Fruit fly (Drosophila melanogaster) whole organism, prepupa: ENCODE measurements around the gene CG33688.

Experiments
- Blimp-1 ChIP-seq: fragments of 200-800 bp; sonication (Bioruptor generic); optimal IDR thresholded peaks from 3 replicates; lab custom pipeline; 2017; ENCODE audit warnings: missing biosample characterization, missing genetic modification characterization, mild to moderate bottlenecking, moderate library complexity, missing genetic modification reagents
- CG10631 ChIP-seq: fragments of 200-800 bp; sonication (Bioruptor generic); optimal IDR thresholded peaks from 2 replicates; lab custom pipeline; 2016; ENCODE audit warnings: missing biosample characterization, missing genetic modification characterization
- CG10669 ChIP-seq: fragments of 200-800 bp; sonication (Bioruptor generic); optimal IDR thresholded peaks from 3 replicates; lab custom pipeline; 2018; ENCODE audit warnings: missing biosample characterization, mild to moderate bottlenecking, missing genetic modification characterization, moderate library complexity
- CG11762 ChIP-seq: fragments of 200-800 bp; sonication (Bioruptor generic); optimal IDR thresholded peaks from 3 replicates; lab custom pipeline; 2016; ENCODE audit warnings: missing biosample characterization, missing genetic modification characterization; ENCODE audit not compliant: insufficient read depth
- CG11902 ChIP-seq: fragments of 200-800 bp; sonication (Bioruptor generic); optimal IDR thresholded peaks from 3 replicates; lab custom pipeline; 2016; ENCODE audit warnings: missing biosample characterization, missing genetic modification characterization
- CG1621 ChIP-seq: fragments of 200-800 bp; sonication (Bioruptor generic); optimal IDR thresholded peaks from 3 replicates; lab custom pipeline; 2018; ENCODE audit warnings: missing biosample characterization, mild to moderate bottlenecking, missing genetic modification characterization
- CG3032 ChIP-seq: fragments of 200-800 bp; optimal IDR thresholded peaks from 2 replicates; lab custom pipeline; 2019; ENCODE audit warnings: missing biosample characterization, mild to moderate bottlenecking, missing genetic modification characterization, moderate library complexity
- CG32006 ChIP-seq: fragments of 200-800 bp; sonication (Bioruptor generic); optimal IDR thresholded peaks from 3 replicates; lab custom pipeline; 2017; ENCODE audit warnings: missing biosample characterization, mild to moderate bottlenecking, missing genetic modification characterization
- CG34406 ChIP-seq: fragments of 200-800 bp; sonication (Bioruptor generic); optimal IDR thresholded peaks from 3 replicates; lab custom pipeline; 2016; ENCODE audit warnings: missing biosample characterization, missing genetic modification characterization
- CG3919 ChIP-seq: fragments of 200-800 bp; sonication (Bioruptor generic); optimal IDR thresholded peaks from 3 replicates; lab custom pipeline; 2016; ENCODE audit warnings: missing biosample characterization, missing genetic modification characterization
- CG6792 ChIP-seq: fragments of 200-800 bp; sonication (Bioruptor generic); optimal IDR thresholded peaks from 3 replicates; lab custom pipeline; 2016; ENCODE audit warnings: missing biosample characterization, missing genetic modification characterization
- CG6808 ChIP-seq: fragments of 200-800 bp; sonication (Bioruptor generic); optimal IDR thresholded peaks from 3 replicates; lab custom pipeline; 2017; ENCODE audit warnings: missing biosample characterization, missing genetic modification characterization, mild to moderate bottlenecking, moderate library complexity, missing genetic modification reagents
- CG6854 ChIP-seq: fragments of 200-800 bp; sonication (Bioruptor generic); optimal IDR thresholded peaks from 2 replicates; lab custom pipeline; 2017; ENCODE audit warnings: missing biosample characterization, mild to moderate bottlenecking, missing genetic modification characterization
- CG8119 ChIP-seq: fragments of 200-800 bp; sonication (Bioruptor generic); IDR thresholded peaks from 3 replicates; pipeline ENCODE4 v1.3.6; 2022; ENCODE audit warnings: missing biosample characterization, missing genetic modification characterization
- CG8319 ChIP-seq: fragments of 200-800 bp; sonication (Bioruptor generic); optimal IDR thresholded peaks from 3 replicates; lab custom pipeline; 2016; ENCODE audit warnings: missing biosample characterization, missing genetic modification characterization
- CG8632 ChIP-seq: fragments of 200-800 bp; sonication (Bioruptor generic); optimal IDR thresholded peaks from 3 replicates; lab custom pipeline; 2016; ENCODE audit warnings: missing biosample characterization, missing genetic modification characterization
- Eip75B ChIP-seq: fragments of 200-800 bp; sonication (Bioruptor generic); optimal IDR thresholded peaks from 3 replicates; lab custom pipeline; 2016; ENCODE audit warnings: missing biosample characterization, missing genetic modification characterization
- Eip78C ChIP-seq: fragments of 200-800 bp; sonication (Bioruptor generic); peaks from one replicate; lab custom pipeline; 2016; ENCODE audit warnings: missing biosample characterization, missing genetic modification characterization
- Ets96B ChIP-seq: fragments of 200-800 bp; optimal IDR thresholded peaks from 2 replicates; lab custom pipeline; 2019; ENCODE audit warnings: missing biosample characterization, mild to moderate bottlenecking, missing genetic modification characterization, moderate library complexity
- Lpt ChIP-seq: fragments of 200-800 bp; sonication (Bioruptor generic); optimal IDR thresholded peaks from 3 replicates; lab custom pipeline; 2016; ENCODE audit warnings: missing biosample characterization, missing genetic modification characterization
- OdsH ChIP-seq: fragments of 200-800 bp; sonication (Bioruptor generic); optimal IDR thresholded peaks from 3 replicates; lab custom pipeline; 2016; ENCODE audit warnings: missing biosample characterization, missing genetic modification characterization
- Smox ChIP-seq: fragments of 200-800 bp; sonication (Bioruptor generic); optimal IDR thresholded peaks from 3 replicates; lab custom pipeline; 2016; ENCODE audit warnings: missing biosample characterization, missing genetic modification characterization
- Sox14 ChIP-seq: fragments of 200-800 bp; sonication (Bioruptor generic); optimal IDR thresholded peaks from 3 replicates; lab custom pipeline; 2016; ENCODE audit warnings: missing biosample characterization, missing genetic modification characterization
- achi ChIP-seq: fragments of 200-800 bp; sonication (Bioruptor generic); optimal IDR thresholded peaks from 3 replicates; lab custom pipeline; 2016; ENCODE audit warnings: missing biosample characterization, missing genetic modification characterization
- acj6 ChIP-seq: fragments of 200-800 bp; sonication (Bioruptor generic); optimal IDR thresholded peaks from 3 replicates; lab custom pipeline; 2016; ENCODE audit warnings: missing biosample characterization, missing genetic modification characterization
- cyc ChIP-seq: fragments of 200-800 bp; sonication (Bioruptor generic); optimal IDR thresholded peaks from 3 replicates; lab custom pipeline; 2016; ENCODE audit warnings: missing biosample characterization, missing genetic modification characterization
- dsx ChIP-seq: fragments of 200-800 bp; optimal IDR thresholded peaks from 3 replicates; lab custom pipeline; 2019; ENCODE audit warnings: missing biosample characterization, mild to moderate bottlenecking, missing genetic modification characterization, moderate library complexity; ENCODE audit not compliant: poor library complexity, severe bottlenecking
- esn ChIP-seq: fragments of 200-800 bp; sonication (Bioruptor generic); optimal IDR thresholded peaks from 2 replicates; lab custom pipeline; 2016; ENCODE audit warnings: missing biosample characterization, mild to moderate bottlenecking, missing genetic modification characterization, moderate library complexity
- fkh ChIP-seq: fragments of 200-800 bp; sonication (Bioruptor generic); optimal IDR thresholded peaks from 3 replicates; lab custom pipeline; 2017; ENCODE audit warnings: missing biosample characterization, mild to moderate bottlenecking, missing genetic modification characterization, moderate library complexity
- lz ChIP-seq: fragments of 200-800 bp; sonication (Bioruptor generic); optimal IDR thresholded peaks from 3 replicates; lab custom pipeline; 2016; ENCODE audit warnings: missing biosample characterization, missing genetic modification characterization
- net ChIP-seq: fragments of 200-800 bp; sonication (Bioruptor generic); optimal IDR thresholded peaks from 3 replicates; lab custom pipeline; 2016; ENCODE audit warnings: missing biosample characterization, missing genetic modification characterization
- salr ChIP-seq, 2 experiments: fragments of 200-800 bp; sonication (Bioruptor generic); optimal IDR thresholded peaks; 3 replicates each; lab custom pipeline; 2016 to 2018; ENCODE audit warnings: missing biosample characterization in 2 of 2, missing genetic modification characterization in 2 of 2, mild to moderate bottlenecking in 1 of 2
- spab ChIP-seq: fragments of 200-800 bp; sonication (Bioruptor generic); optimal IDR thresholded peaks from 2 replicates; lab custom pipeline; 2017; ENCODE audit warnings: missing biosample characterization, mild to moderate bottlenecking, missing genetic modification characterization, missing genetic modification reagents
- ss ChIP-seq, 2 experiments: fragments of 200-800 bp; sonication (Bioruptor generic); optimal IDR thresholded peaks; 2 replicates in 1 of 2; 3 replicates in 1 of 2; lab custom pipeline; 2017 to 2018; ENCODE audit warnings: mild to moderate bottlenecking in 2 of 2, missing biosample characterization in 2 of 2, missing genetic modification characterization in 2 of 2, moderate library complexity in 1 of 2
- svp ChIP-seq: fragments of 200-800 bp; sonication (Bioruptor generic); peaks from one replicate; lab custom pipeline; 2016; ENCODE audit warnings: missing biosample characterization, missing genetic modification characterization

CG33688 gene

dm6 chr3L:16204128-16204527, 5.1 kb downstream of the CG33688 start (continued):
- peak; percentile 66 for TF ChIP-seq cyc (GFP tag; lab: Kevin White, UChicago)
- peak; percentile 72 for TF ChIP-seq esn (GFP tag; lab: Kevin White, UChicago)
- peak; percentile 63 for TF ChIP-seq dsx
- peak; percentile 21 for TF ChIP-seq Sox14 (GFP tag; lab: Kevin White, UChicago)
- peak; percentile 33 for TF ChIP-seq Eip75B (GFP tag; lab: Kevin White, UChicago)
- peak; percentile 69 for TF ChIP-seq achi (GFP tag; lab: Kevin White, UChicago)
- TF ChIP-seq CG8119 (GFP tag; lab: Robert Waterston, UW), result peak; percentile 59
- TF ChIP-seq fkh (GFP tag; lab: Kevin White, UChicago), result no peak
- peak; percentile 70 for TF ChIP-seq CG10631 (GFP tag; lab: Kevin White, UChicago)
- TF ChIP-seq Blimp-1 (GFP tag; lab: Kevin White, UChicago), result peak; percentile 34
- TF ChIP-seq net (GFP tag; lab: Kevin White, UChicago), result peak; percentile 58
- TF ChIP-seq lz, result peak; percentile 46
- peak; percentile 19 for TF ChIP-seq CG6854 (GFP tag; lab: Kevin White, UChicago)
- peak; percentile 42 for TF ChIP-seq CG1621
- TF ChIP-seq CG6792 (GFP tag; lab: Kevin White, UChicago), result peak; percentile 74
- peak; percentile 77 for TF ChIP-seq CG3919 (GFP tag; lab: Kevin White, UChicago)
- TF ChIP-seq CG8632 (GFP tag; lab: Kevin White, UChicago), result peak; percentile 73
- TF ChIP-seq acj6 (GFP tag; lab: Kevin White, UChicago), result peak; percentile 75
- peak; percentile 70 for TF ChIP-seq CG11902 (GFP tag; lab: Kevin White, UChicago)
- peak; percentile 70 for TF ChIP-seq OdsH (GFP tag; lab: Kevin White, UChicago)
- TF ChIP-seq Smox (GFP tag; lab: Kevin White, UChicago), result peak; percentile 64
- TF ChIP-seq CG8319 (GFP tag; lab: Kevin White, UChicago), result peak; percentile 56

- TF ChIP-seq ss (GFP tag; optimal IDR thresholded peaks at IDR 0.05; lab: Kevin White, UChicago) (peak in 1 of 2 experiments; percentile 65), CG3032 (tag; lab: Kevin White, UChicago) (peak; percentile 57), svp (GFP tag; lab: Kevin White, UChicago) (no peak), Ets96B (tag; lab: Kevin White, UChicago) (peak; percentile 68), CG10631 (GFP tag; lab: Kevin White, UChicago) (peak; percentile 18), dsx (peak; percentile 26), CG10669 (GFP tag; lab: Kevin White, UChicago) (peak; percentile 10), salr (GFP tag; optimal IDR thresholded peaks at IDR 0.05; lab: Kevin White, UChicago) (peak in 1 of 2 experiments; percentile 21), CG8119 (GFP tag; lab: Robert Waterston, UW) (0 out of 3 replicates have a peak, but pooled peaks have one; percentile 18), CG32006 (peak; percentile 31), OdsH (GFP tag; lab: Kevin White, UChicago) (peak; percentile 20), Lpt (no peak), spab (no peak), CG34406 (peak; percentile 3), CG11762 (GFP tag; lab: Kevin White, UChicago) (no peak), CG6808 (peak; percentile 24), Eip78C (peak; percentile 42)
Measured at dm6 chr3L:16208053-16208838, 9.2 kb downstream of the CG33688 start.
